Fruit fly (Drosophila melanogaster): ENCODE data around the gene Wnt10.

Gene Wnt10

DNA sequence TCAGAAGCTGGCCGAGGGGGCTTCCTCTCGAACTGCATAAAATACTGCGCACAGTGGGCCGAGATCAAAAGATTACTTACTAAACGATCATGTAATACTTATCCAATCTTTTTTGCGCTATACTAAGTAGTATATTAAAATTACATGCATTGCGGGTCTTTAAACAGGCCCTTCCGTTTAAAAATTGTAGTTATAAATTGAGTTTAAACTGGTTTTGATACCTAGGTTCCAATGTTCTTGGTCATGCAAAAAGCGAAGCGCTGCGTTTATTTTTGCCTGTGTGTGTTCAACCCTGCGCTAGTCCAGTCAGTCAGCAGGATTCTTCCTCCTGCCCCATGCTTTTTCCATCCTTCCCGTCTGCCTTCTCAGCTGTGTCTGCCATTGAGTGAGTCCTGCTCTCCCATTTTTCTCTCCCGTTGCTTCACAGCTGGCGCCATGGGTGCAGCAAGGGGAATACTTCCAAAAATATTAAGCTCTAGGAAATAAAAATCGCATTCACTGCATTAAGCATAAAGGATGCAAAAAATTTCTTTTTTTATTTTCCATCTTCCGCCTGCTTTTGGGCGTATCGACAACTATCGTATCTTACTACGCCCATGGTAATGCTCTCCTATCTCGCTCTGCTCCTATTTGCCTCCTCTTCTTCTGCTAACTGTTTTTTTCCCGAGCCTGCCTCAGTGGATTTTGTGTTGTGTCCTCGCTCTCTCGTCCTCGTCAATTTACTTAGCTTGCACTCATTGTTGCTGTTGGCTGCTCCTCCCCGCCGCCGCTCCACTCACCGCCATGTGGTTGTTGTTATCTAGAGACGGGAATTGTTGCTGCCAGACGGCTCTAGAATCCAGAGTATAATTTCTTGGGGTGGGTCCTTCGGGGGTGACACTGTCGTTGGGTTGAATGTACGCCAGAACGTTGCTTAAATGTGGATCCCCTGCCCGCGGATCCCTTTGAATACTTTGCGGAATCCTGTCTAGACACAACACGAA, 57.4 kb downstream of the Wnt10 start (continued):
- TF ChIP-seq trh (GFP tag; optimal IDR thresholded peaks at IDR 0.05), result no peak
- peak; percentile 29 for TF ChIP-seq CG13296 (GFP tag; optimal IDR thresholded peaks at IDR 0.05)
- TF ChIP-seq Ada2b (GFP tag; IDR thresholded peaks at IDR 0.05), result peak; percentile 70
- TF ChIP-seq CG6175 (GFP tag; IDR thresholded peaks at IDR 0.05), result no peak
- TF ChIP-seq CG32767 (GFP tag; IDR thresholded peaks at IDR 0.05), result no peak
- TF ChIP-seq pros (GFP tag; optimal IDR thresholded peaks at IDR 0.05), result no peak
- no peak for TF ChIP-seq twi (tag; optimal IDR thresholded peaks at IDR 0.05)
- TF ChIP-seq Max (GFP tag; optimal IDR thresholded peaks at IDR 0.05), result no peak
- TF ChIP-seq jigr1 (GFP tag; IDR thresholded peaks at IDR 0.05), result no peak
- TF ChIP-seq Stat92E (GFP tag; optimal IDR thresholded peaks at IDR 0.05), result no peak
- peak; percentile 91 for TF ChIP-seq Ets65A (GFP tag)
- TF ChIP-seq Dfd (GFP tag; optimal IDR thresholded peaks at IDR 0.05), result no peak
- no peak for TF ChIP-seq z (GFP tag; IDR thresholded peaks at IDR 0.05)
- peak; percentile 81 for TF ChIP-seq chm (GFP tag; IDR thresholded peaks at IDR 0.05)
- no peak for TF ChIP-seq CG12071 (GFP tag; optimal IDR thresholded peaks at IDR 0.05)
- TF ChIP-seq CG12942 (GFP tag; optimal IDR thresholded peaks at IDR 0.05), result peak; percentile 19
- TF ChIP-seq dan (GFP tag; IDR thresholded peaks at IDR 0.05), result no peak
- no peak for TF ChIP-seq sug (tag; optimal IDR thresholded peaks at IDR 0.05)
- no peak for TF ChIP-seq gt (GFP tag; IDR thresholded peaks at IDR 0.05)
- TF ChIP-seq Nf-YA (GFP tag; IDR thresholded peaks at IDR 0.05), result peak; percentile 60
- TF ChIP-seq CG11560 (tag; IDR thresholded peaks at IDR 0.05), result peak; percentile 43; the same call in 1 of the 3 replicates
- TF ChIP-seq CG8765 (GFP tag; IDR thresholded peaks at IDR 0.05), result no peak; the same call in 1 of the 2 replicates
- no peak for TF ChIP-seq CG4282 (GFP tag; optimal IDR thresholded peaks at IDR 0.05)
- no peak for TF ChIP-seq Neu2 (GFP tag; optimal IDR thresholded peaks at IDR 0.05; ENCODE audit: borderline replicate concordance)
- TF ChIP-seq CG3407 (GFP tag; optimal IDR thresholded peaks at IDR 0.05), result no peak
- peak; percentile 69 for TF ChIP-seq CG15269 (tag; optimal IDR thresholded peaks at IDR 0.05)
- TF ChIP-seq Adf1 (GFP tag; IDR thresholded peaks at IDR 0.05), result peak; percentile 18
- TF ChIP-seq jumu (GFP tag; optimal IDR thresholded peaks at IDR 0.05), result peak; percentile 17
- no peak for TF ChIP-seq sens-2 (GFP tag; IDR thresholded peaks at IDR 0.05)
- peak; percentile 21 for TF ChIP-seq CG33213 (GFP tag; optimal IDR thresholded peaks at IDR 0.05)
- 0 out of 3 replicates have a peak, but pooled peaks have one; percentile 17 for TF ChIP-seq croc (GFP tag; conservative IDR thresholded peaks at IDR 0.05)
- no peak for TF ChIP-seq stwl (tag; optimal IDR thresholded peaks at IDR 0.05)
- TF ChIP-seq CG10462 (GFP tag; optimal IDR thresholded peaks at IDR 0.05), result no peak
- no peak; the same call in 2 of the 3 replicates for TF ChIP-seq Optix (GFP tag; IDR thresholded peaks at IDR 0.05)
- TF ChIP-seq hb (GFP tag; IDR thresholded peaks at IDR 0.05; ENCODE audit: partially characterized antibody), result no peak
- TF ChIP-seq pita (GFP tag; optimal IDR thresholded peaks at IDR 0.05), result no peak
- TF ChIP-seq kay (GFP tag; optimal IDR thresholded peaks at IDR 0.05), result no peak
- peak; percentile 38 for TF ChIP-seq fd96Cb (tag; optimal IDR thresholded peaks at IDR 0.05)
- peak; percentile 14 for TF ChIP-seq gcm2 (GFP tag; optimal IDR thresholded peaks at IDR 0.05)
- no peak for TF ChIP-seq zen (tag; optimal IDR thresholded peaks at IDR 0.05)
- peak; percentile 67 for TF ChIP-seq al (GFP tag; IDR thresholded peaks at IDR 0.05)
- no peak for TF ChIP-seq Tbp (GFP tag; optimal IDR thresholded peaks at IDR 0.05)
- TF ChIP-seq ro (GFP tag; IDR thresholded peaks at IDR 0.05), result no peak
- peak; percentile 48 for TF ChIP-seq Dip3 (GFP tag; optimal IDR thresholded peaks at IDR 0.05)
- TF ChIP-seq abd-A (tag; optimal IDR thresholded peaks at IDR 0.05), result no peak
- no peak for TF ChIP-seq salm (tag; optimal IDR thresholded peaks at IDR 0.05)
- TF ChIP-seq Scr (GFP tag; IDR thresholded peaks at IDR 0.05; ENCODE audit: partially characterized antibody), result no peak
- no peak for TF ChIP-seq HLHmδ (GFP tag; optimal IDR thresholded peaks at IDR 0.05)
- TF ChIP-seq CG3838 (GFP tag; optimal IDR thresholded peaks at IDR 0.05), result no peak
- no peak for TF ChIP-seq kah (GFP tag; optimal IDR thresholded peaks at IDR 0.05)
